Fruit fly (Drosophila melanogaster) Kc167 (cell line): Measurements from ENCODE around the gene CG14947.

Experiments used
- h ChIP-seq: fragments of >200 bp; optimal IDR thresholded peaks from 3 replicates; lab custom pipeline; 2018; ENCODE audit warnings: missing external identifiers
- ttk ChIP-seq: sonication (Bioruptor generic); optimal IDR thresholded peaks from 2 replicates; lab custom pipeline; 2017; ENCODE audit warnings: missing external identifiers

dm6 chr2L:12110810-12111209, 34.9 kb downstream of the CG14947 start, which contains the start of gene Phae2:
- TF ChIP-seq ttk (lab: Kevin White, UChicago) (no peak), h (lab: Kevin White, UChicago) (no peak)
